Fruit fly (Drosophila melanogaster) whole organism, prepupa: Measurements from ENCODE around the gene CG5104.

Source experiments
- CG31627 ChIP-seq: fragments of 200-800 bp; sonication (Bioruptor generic); optimal IDR thresholded peaks from 3 replicates; lab custom pipeline; 2016; ENCODE audit warnings: missing biosample characterization, missing genetic modification characterization
- CG6854 ChIP-seq: fragments of 200-800 bp; sonication (Bioruptor generic); optimal IDR thresholded peaks from 2 replicates; lab custom pipeline; 2017; ENCODE audit warnings: missing biosample characterization, mild to moderate bottlenecking, missing genetic modification characterization
- CG7368 ChIP-seq: fragments of 200-800 bp; sonication (Bioruptor generic); optimal IDR thresholded peaks from 3 replicates; lab custom pipeline; 2016; ENCODE audit warnings: missing biosample characterization, missing genetic modification characterization
- CG8319 ChIP-seq: fragments of 200-800 bp; sonication (Bioruptor generic); optimal IDR thresholded peaks from 3 replicates; lab custom pipeline; 2016; ENCODE audit warnings: missing biosample characterization, missing genetic modification characterization
- OdsH ChIP-seq: fragments of 200-800 bp; sonication (Bioruptor generic); optimal IDR thresholded peaks from 3 replicates; lab custom pipeline; 2016; ENCODE audit warnings: missing biosample characterization, missing genetic modification characterization
- dac ChIP-seq: fragments of 200-800 bp; sonication (Bioruptor generic); optimal IDR thresholded peaks from 2 replicates; lab custom pipeline; 2017; ENCODE audit warnings: missing biosample characterization, mild to moderate bottlenecking, missing genetic modification characterization

- peak; percentile 88 for TF ChIP-seq CG8319
- peak; percentile 88 for TF ChIP-seq CG7368
- TF ChIP-seq CG31627 (GFP tag; lab: Kevin White, UChicago) = peak; percentile 94
- peak; percentile 92 for TF ChIP-seq OdsH
- peak; percentile 70 for TF ChIP-seq dac (GFP tag; lab: Kevin White, UChicago)
- peak; percentile 80 for TF ChIP-seq CG6854 (GFP tag; lab: Kevin White, UChicago)
These were observed 12.6 kb upstream of the CG5104 start for dm6 chr3L:20508136-20508635.
